Worm (Caenorhabditis elegans) whole organism, mixed stage, embryonic: Measurements from ENCODE around the gene F42A9.17.
A peak's percentile ranks its signal among the peaks of the same experiment; 100 is the strongest.

Experiments used
- M03D4.4 ChIP-seq: sonication (generic microtip); optimal IDR thresholded peaks from 2 replicates; lab custom pipeline; 2017; ENCODE audit warnings: mild to moderate bottlenecking, missing genetic modification characterization, missing compliant biosample characterization
- bed-3 ChIP-seq: fragments of 200-800 bp; sonication (Bioruptor generic); optimal IDR thresholded peaks from 3 replicates; lab custom pipeline; 2018; ENCODE audit warnings: mild to moderate bottlenecking, missing genetic modification characterization, moderate library complexity, missing compliant biosample characterization
- blmp-1 ChIP-seq: fragments of 150-350 bp; optimal IDR thresholded peaks from 2 replicates; lab custom pipeline; 2014; ENCODE audit warnings: missing biosample characterization, missing genetic modification characterization
- ceh-83 ChIP-seq: fragments of 200-800 bp; sonication (Bioruptor generic); optimal IDR thresholded peaks from 2 replicates; lab custom pipeline; 2018; ENCODE audit warnings: mild to moderate bottlenecking, missing genetic modification characterization, missing compliant biosample characterization
- ces-1 ChIP-seq: fragments of 150-350 bp; optimal IDR thresholded peaks from 2 replicates; lab custom pipeline; 2014; ENCODE audit warnings: missing biosample characterization, missing genetic modification reagents, missing genetic modification characterization
- drap-1 ChIP-seq: fragments of 200-800 bp; sonication (Bioruptor generic); optimal IDR thresholded peaks from 3 replicates; lab custom pipeline; 2018; ENCODE audit warnings: mild to moderate bottlenecking, missing genetic modification characterization, missing compliant biosample characterization
- elt-1 ChIP-seq: sonication (generic microtip); optimal IDR thresholded peaks from 2 replicates; lab custom pipeline; 2017; ENCODE audit warnings: missing genetic modification characterization, mild to moderate bottlenecking, missing compliant biosample characterization, antibody characterized with exemption, moderate library complexity, borderline replicate concordance; ENCODE audit not compliant: insufficient read depth
- elt-3 ChIP-seq: fragments of 150-350 bp; optimal IDR thresholded peaks from 2 replicates; lab custom pipeline; 2014; ENCODE audit warnings: missing biosample characterization, missing genetic modification characterization
- flh-1 ChIP-seq: fragments of 200-800 bp; sonication (Bioruptor generic); optimal IDR thresholded peaks from 2 replicates; lab custom pipeline; 2018; ENCODE audit warnings: mild to moderate bottlenecking, missing genetic modification characterization, moderate library complexity, missing compliant biosample characterization
- ham-2 ChIP-seq: fragments of 200-800 bp; sonication (Bioruptor generic); optimal IDR thresholded peaks from 2 replicates; lab custom pipeline; 2018; ENCODE audit warnings: mild to moderate bottlenecking, missing genetic modification characterization, missing compliant biosample characterization
- hlh-1 ChIP-seq: fragments of 150-350 bp; optimal IDR thresholded peaks from 2 replicates; lab custom pipeline; 2014; ENCODE audit warnings: missing biosample characterization, missing genetic modification reagents, missing genetic modification characterization
- lin-13 ChIP-seq: fragments of 150-350 bp; optimal IDR thresholded peaks from 2 replicates; lab custom pipeline; 2014; ENCODE audit warnings: missing biosample characterization, missing genetic modification characterization
- mab-5 ChIP-seq: fragments of 150-350 bp; optimal IDR thresholded peaks from 2 replicates; lab custom pipeline; 2014; ENCODE audit warnings: missing biosample characterization, missing genetic modification characterization
- mls-2 ChIP-seq: sonication (generic microtip); optimal IDR thresholded peaks from 2 replicates; lab custom pipeline; 2016; ENCODE audit warnings: mild to moderate bottlenecking, missing genetic modification characterization, moderate library complexity, missing compliant biosample characterization
- nhr-12 ChIP-seq: fragments of 150-350 bp; optimal IDR thresholded peaks from 2 replicates; lab custom pipeline; 2014; ENCODE audit warnings: missing biosample characterization, missing genetic modification characterization
- nhr-2 ChIP-seq: fragments of 150-350 bp; optimal IDR thresholded peaks from 2 replicates; lab custom pipeline; 2014; ENCODE audit warnings: missing biosample characterization, missing genetic modification characterization
- nhr-237 ChIP-seq: fragments of 150-350 bp; optimal IDR thresholded peaks from 2 replicates; lab custom pipeline; 2014; ENCODE audit warnings: missing biosample characterization, missing genetic modification characterization
- nhr-76 ChIP-seq: sonication (generic microtip); optimal IDR thresholded peaks from 2 replicates; lab custom pipeline; 2017; ENCODE audit warnings: missing biosample characterization, missing genetic modification characterization
- sem-2 ChIP-seq: fragments of 200-800 bp; sonication (Bioruptor generic); optimal IDR thresholded peaks from 2 replicates; lab custom pipeline; 2018; ENCODE audit warnings: mild to moderate bottlenecking, missing genetic modification characterization, missing compliant biosample characterization
- snpc-4 ChIP-seq: fragments of 150-350 bp; optimal IDR thresholded peaks from 2 replicates; lab custom pipeline; 2014; ENCODE audit warnings: missing biosample characterization, missing genetic modification characterization
- sptf-1 ChIP-seq: sonication (generic microtip); optimal IDR thresholded peaks from 2 replicates; lab custom pipeline; 2017; ENCODE audit warnings: mild to moderate bottlenecking, missing genetic modification characterization, moderate library complexity, missing compliant biosample characterization
- tbx-8 ChIP-seq: fragments of 200-800 bp; sonication (Bioruptor generic); optimal IDR thresholded peaks from 2 replicates; lab custom pipeline; 2018; ENCODE audit warnings: mild to moderate bottlenecking, missing genetic modification characterization, moderate library complexity, missing compliant biosample characterization
- unc-120 ChIP-seq: sonication (generic microtip); optimal IDR thresholded peaks from 2 replicates; lab custom pipeline; 2017; ENCODE audit warnings: missing genetic modification characterization, missing compliant biosample characterization; ENCODE audit not compliant: poor library complexity, severe bottlenecking
- unc-39 ChIP-seq: fragments of 150-350 bp; optimal IDR thresholded peaks from 2 replicates; lab custom pipeline; 2014; ENCODE audit warnings: missing biosample characterization, missing genetic modification characterization
- zip-8 ChIP-seq: fragments of 150-350 bp; optimal IDR thresholded peaks from 2 replicates; lab custom pipeline; 2014; ENCODE audit warnings: missing biosample characterization, missing genetic modification characterization

The F42A9.17 gene

DNA sequence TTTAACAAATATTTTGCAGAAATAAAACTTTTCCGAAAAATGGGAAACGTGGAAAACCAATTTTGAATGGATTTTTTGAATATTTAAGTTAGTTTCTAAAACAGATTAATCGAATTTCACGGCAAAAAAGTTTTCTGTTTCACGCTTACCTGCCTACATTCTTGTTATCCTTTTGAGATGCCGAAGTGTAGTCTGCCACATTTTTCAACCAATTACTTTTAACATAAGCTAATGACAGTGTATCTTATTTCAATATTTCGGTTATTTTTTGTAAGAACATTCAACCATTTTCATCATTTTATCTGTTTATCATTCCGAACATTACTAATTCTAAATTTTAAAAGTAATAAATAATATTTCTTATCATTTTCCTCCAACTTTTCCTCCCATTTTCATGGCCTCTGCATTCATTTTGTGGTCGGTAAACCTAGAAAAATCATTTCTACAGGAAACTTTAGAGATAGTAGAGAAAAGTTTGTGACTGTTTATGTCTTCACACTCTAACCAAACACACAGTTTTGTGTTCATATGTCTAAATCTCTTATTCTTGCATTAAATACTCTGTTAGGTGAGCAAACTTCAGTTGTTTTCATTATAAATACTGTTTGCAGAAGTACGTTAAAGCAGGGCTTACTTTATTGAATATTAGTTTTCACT is at the start of gene F42A9.17, which contains the start of gene cyp-33E2:
F42A9.17 (minus strand) TSS at position 51 of the 657 bp plus-strand sequence.
cyp-33E2 (plus strand) TSS at position 449 of the 657 bp plus-strand sequence.
- TF ChIP-seq lin-13 (tag; lab: Kevin White, UChicago) (no peak), snpc-4 (tag; lab: Kevin White, UChicago) (no peak), elt-3 (tag; lab: Kevin White, UChicago) (no peak), nhr-76 (no peak), tbx-8 (GFP tag; lab: Kevin White, UChicago) (no peak), drap-1 (GFP tag; lab: Kevin White, UChicago) (no peak), ceh-83 (GFP tag; lab: Kevin White, UChicago) (no peak), sptf-1 (tag; lab: Kevin White, UChicago) (no peak), M03D4.4 (no peak), unc-120 (tag; lab: Kevin White, UChicago) (no peak), ham-2 (no peak), nhr-237 (tag; lab: Kevin White, UChicago) (no peak), sem-2 (no peak), flh-1 (GFP tag; lab: Kevin White, UChicago) (no peak), elt-1 (no peak), nhr-12 (tag; lab: Kevin White, UChicago) (no peak), blmp-1 (tag; lab: Kevin White, UChicago) (no peak)

DNA sequence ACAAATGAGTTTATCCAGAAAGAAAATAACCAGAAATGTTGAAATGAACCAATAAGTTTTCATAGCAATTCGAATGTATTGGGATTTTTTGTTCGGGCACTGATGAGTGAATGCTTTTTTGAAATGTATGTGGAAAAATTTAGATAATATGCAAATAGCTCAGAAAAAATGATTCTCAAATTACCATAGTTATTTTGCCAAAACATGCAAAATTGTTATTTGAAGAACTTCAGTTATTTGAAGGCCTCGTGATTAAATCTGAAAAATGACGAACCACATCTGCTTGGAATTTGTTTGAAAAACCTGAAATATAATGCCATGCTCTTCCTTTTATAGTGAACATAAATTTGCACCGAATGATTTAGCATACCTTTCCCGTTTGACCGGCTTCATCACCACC is 46.4 kb upstream of the F42A9.17 start, which contains the start of gene C49C8.6:
C49C8.6 (minus strand) TSS at position 101 of the 400 bp plus-strand sequence.
- no peak for TF ChIP-seq nhr-76
- no peak for TF ChIP-seq nhr-2 (tag; lab: Kevin White, UChicago)
- TF ChIP-seq mab-5 (tag; lab: Kevin White, UChicago) = no peak
- no peak for TF ChIP-seq elt-1
- no peak for TF ChIP-seq bed-3 (GFP tag; lab: Kevin White, UChicago)
- no peak for TF ChIP-seq ces-1 (GFP tag; lab: Kevin White, UChicago)
- no peak for TF ChIP-seq lin-13 (tag; lab: Kevin White, UChicago)
- TF ChIP-seq hlh-1 (tag; lab: Kevin White, UChicago) = no peak

DNA sequence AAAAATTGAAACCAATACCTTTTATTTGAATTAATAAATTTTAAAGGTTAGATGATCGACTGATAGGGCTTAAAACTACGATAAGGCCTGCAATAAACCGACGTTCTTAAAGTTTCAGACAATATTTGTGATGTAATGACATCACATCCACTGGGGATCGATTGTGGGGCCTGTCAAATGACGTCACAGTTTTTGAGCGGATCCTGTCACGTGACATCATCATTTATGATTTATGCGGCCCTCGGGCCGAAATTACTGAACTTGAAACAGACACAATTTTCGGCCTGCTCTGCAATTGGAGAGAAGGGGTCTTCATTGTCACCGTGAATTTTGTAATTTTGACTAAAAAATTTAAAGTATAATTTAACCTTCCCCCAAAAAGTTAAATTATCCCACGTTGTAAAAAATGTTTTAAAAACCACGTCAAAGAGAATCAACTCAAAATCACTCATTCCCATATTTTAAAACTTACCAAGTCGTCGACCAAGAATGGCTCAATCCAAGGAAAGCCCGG is 42.4 kb upstream of the F42A9.17 start, which contains the start of gene C49C8.1:
C49C8.1 (plus strand) TSS at position 464 of the 514 bp plus-strand sequence.
- peak; percentile 92 for TF ChIP-seq zip-8 (tag; lab: Kevin White, UChicago)
- TF ChIP-seq flh-1 (GFP tag; lab: Kevin White, UChicago) = no peak

DNA sequence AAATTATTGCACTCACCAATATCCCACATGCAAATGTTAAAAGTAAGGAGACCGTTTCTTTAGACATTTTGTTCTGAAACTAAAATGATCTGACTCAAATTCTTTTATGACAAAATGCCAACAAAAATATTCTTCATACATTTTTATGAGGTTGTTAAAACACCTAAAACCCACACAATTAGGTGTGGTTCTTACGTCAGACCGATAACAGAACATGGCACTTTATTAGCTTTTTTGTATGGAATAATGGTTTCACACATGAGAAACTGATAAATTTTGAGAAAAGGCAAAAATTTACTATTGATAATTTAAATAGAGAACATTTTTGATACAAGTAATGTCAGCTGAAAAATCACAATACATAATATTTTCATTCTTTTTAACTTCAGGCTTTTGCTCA is 41.9 kb upstream of the F42A9.17 start, which contains the start of gene C49C8.5:
C49C8.5 (minus strand) TSS at position 73 of the 400 bp plus-strand sequence.
- no peak for TF ChIP-seq ceh-83 (GFP tag; lab: Kevin White, UChicago)

DNA sequence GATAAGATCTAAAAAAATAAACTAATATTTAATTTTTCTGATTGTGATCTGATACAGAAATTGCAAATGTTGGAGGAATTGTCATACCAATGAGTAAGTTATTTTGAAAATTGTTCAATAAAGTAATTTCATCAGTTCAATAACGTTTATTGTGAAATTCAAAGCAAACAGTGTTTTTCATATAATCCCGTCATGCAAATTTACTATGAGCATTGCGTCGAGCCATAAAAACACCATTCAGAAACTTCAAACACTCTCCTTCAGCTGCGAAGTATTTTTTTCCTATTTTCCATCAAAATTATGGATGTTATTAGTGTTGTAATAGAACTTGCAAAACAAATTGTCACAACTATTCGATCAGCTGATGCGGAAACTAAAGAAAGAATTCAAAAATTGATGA is 40.1 kb upstream of the F42A9.17 start, which contains the start of gene C49C8.8:
C49C8.8 (plus strand) TSS at position 301 of the 400 bp plus-strand sequence.
- TF ChIP-seq M03D4.4 (no peak), tbx-8 (GFP tag; lab: Kevin White, UChicago) (no peak), sem-2 (no peak), bed-3 (GFP tag; lab: Kevin White, UChicago) (no peak), elt-3 (tag; lab: Kevin White, UChicago) (no peak)
- TF ChIP-seq, all 35 proteins: peak for 0

DNA sequence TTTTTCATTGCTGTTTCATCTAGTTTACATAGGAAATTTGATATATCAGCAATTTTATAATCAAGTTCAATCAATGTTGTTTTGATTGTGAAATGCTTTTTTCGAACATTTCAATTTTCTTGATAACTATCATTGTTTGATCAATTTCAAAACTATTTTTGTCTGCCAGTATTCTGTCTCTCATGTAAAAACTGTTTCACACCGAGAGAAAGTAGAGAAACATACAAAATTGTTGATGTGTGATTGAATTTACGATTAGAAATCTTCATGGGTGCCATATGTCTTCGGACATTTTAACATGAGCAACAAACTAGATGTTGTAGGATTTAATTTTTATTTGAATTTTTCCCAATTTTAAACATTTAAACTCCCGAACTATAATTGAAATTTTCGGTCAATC is 39.0 kb upstream of the F42A9.17 start, which contains the start of gene C49C8.2:
C49C8.2 (plus strand) TSS at position 393 of the 400 bp plus-strand sequence.
- no peak for TF ChIP-seq elt-1
- TF ChIP-seq sptf-1 (tag; lab: Kevin White, UChicago) = no peak
- no peak for TF ChIP-seq unc-39 (tag; lab: Kevin White, UChicago)
- TF ChIP-seq bed-3 (GFP tag; lab: Kevin White, UChicago) = no peak
- no peak for TF ChIP-seq tbx-8 (GFP tag; lab: Kevin White, UChicago)

DNA sequence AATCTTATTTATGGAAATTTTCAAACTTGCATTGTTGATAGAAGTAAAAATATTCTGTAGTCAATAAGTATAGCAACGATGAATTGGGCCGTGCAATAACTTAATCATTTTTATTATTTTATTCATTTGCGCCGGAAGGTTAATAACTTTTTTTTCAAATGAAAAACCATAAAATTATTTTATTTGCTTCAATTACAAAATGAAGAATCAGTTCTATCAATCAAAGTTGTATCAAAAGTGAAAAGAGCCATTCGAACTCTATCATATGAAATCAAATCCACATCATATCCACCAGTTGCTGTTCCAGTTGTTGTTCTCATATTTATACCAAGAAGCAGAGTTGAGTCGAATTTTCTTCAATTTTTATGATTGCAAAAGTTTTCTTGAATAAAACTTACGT is 36.8 kb upstream of the F42A9.17 start, which contains the start of gene cyp-33E1:
cyp-33E1 (minus strand) TSS at position 101 of the 400 bp plus-strand sequence.
- TF ChIP-seq nhr-12 (tag; lab: Kevin White, UChicago) (no peak), elt-3 (tag; lab: Kevin White, UChicago) (no peak), mls-2 (tag; lab: Kevin White, UChicago) (no peak), elt-1 (no peak)
